Fruit fly (Drosophila melanogaster): ENCODE measurements around the gene mRpL13.

DNA sequence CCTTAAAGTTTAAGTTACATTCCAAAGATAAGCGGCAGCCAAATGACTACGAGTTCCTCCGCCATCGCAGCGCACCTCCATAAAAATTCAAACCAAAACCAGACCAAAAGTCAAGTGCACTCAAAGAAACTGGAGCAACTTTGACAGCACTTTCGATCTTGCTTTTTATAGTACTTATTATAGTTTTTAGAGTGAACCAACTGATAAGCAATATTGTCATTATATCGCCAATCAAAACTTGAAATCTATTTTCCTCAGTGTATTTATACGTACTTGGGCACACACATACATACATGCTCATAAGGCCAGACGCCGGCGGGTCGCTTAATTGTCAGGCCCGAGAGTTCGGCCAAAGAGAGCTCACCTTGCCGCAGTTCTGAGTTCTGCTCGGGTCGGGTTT lies 31.0 kb upstream of the mRpL13 start:
- TF ChIP-seq CG33017 (tag; optimal IDR thresholded peaks at IDR 0.05) (no peak), CG12768 (GFP tag; optimal IDR thresholded peaks at IDR 0.05) (no peak), ovo (GFP tag; optimal IDR thresholded peaks at IDR 0.05) (no peak), cnc (optimal IDR thresholded peaks at IDR 0.05) (no peak)

Measured in whole organism, adult.